Worm (Caenorhabditis elegans) whole organism, L4 larva: ENCODE data around the gene C45E5.1.

ENCODE experiments used
- D1046.2 ChIP-seq: fragments of 200-800 bp; sonication (Bioruptor generic); IDR thresholded peaks from 2 replicates; pipeline ENCODE4 v1.3.6; 2022; ENCODE audit warnings: missing genetic modification characterization, missing compliant biosample characterization
- F37D6.2 ChIP-seq: sonication (generic microtip); optimal IDR thresholded peaks from 2 replicates; lab custom pipeline; 2016; ENCODE audit warnings: mild to moderate bottlenecking, missing genetic modification characterization, missing compliant biosample characterization
- F44E2.7 ChIP-seq: fragments of 200-800 bp; sonication (Bioruptor generic); IDR thresholded peaks from 2 replicates; pipeline ENCODE4 v2.1.2; 2022; ENCODE audit warnings: missing genetic modification characterization, missing compliant biosample characterization
- F49E8.2 ChIP-seq: sonication (generic microtip); optimal IDR thresholded peaks from 2 replicates; lab custom pipeline; 2016; ENCODE audit warnings: missing compliant biosample characterization, mild to moderate bottlenecking, missing genetic modification characterization, borderline replicate concordance
- T26A8.4 ChIP-seq: fragments of 200-800 bp; sonication (Bioruptor generic); IDR thresholded peaks from 2 replicates; pipeline ENCODE4 v1.3.6; 2022; ENCODE audit warnings: missing genetic modification characterization, missing compliant biosample characterization
- Y105C5A.15 ChIP-seq: fragments of 200-800 bp; sonication (Bioruptor generic); IDR thresholded peaks from 2 replicates; pipeline ENCODE4 v1.3.6; 2022; ENCODE audit warnings: missing genetic modification characterization, missing compliant biosample characterization
- Y48G9A.11 ChIP-seq: fragments of 200-800 bp; sonication (Bioruptor generic); IDR thresholded peaks from 2 replicates; pipeline ENCODE4 v1.3.6; 2022; ENCODE audit warnings: missing genetic modification reagents, missing genetic modification characterization, missing compliant biosample characterization
- aha-1 ChIP-seq: fragments of 150-350 bp; peaks from one replicate; lab custom pipeline; 2014; ENCODE audit warnings: missing biosample characterization, missing genetic modification characterization
- ceh-44 ChIP-seq: fragments of 200-800 bp; sonication (Bioruptor generic); IDR thresholded peaks from 2 replicates; pipeline ENCODE4 v1.3.6; 2022; ENCODE audit warnings: missing genetic modification reagents, missing genetic modification characterization, missing compliant biosample characterization
- ceh-62 ChIP-seq: sonication (generic microtip); optimal IDR thresholded peaks from 2 replicates; lab custom pipeline; 2017; ENCODE audit warnings: missing biosample characterization, missing genetic modification characterization
- ceh-82 ChIP-seq: sonication (generic microtip); optimal IDR thresholded peaks from 2 replicates; lab custom pipeline; 2017; ENCODE audit warnings: missing biosample characterization, missing genetic modification characterization
- ctbp-1 ChIP-seq: fragments of 200-800 bp; sonication (Bioruptor generic); IDR thresholded peaks from 2 replicates; pipeline ENCODE4 v1.3.6; 2022; ENCODE audit warnings: missing genetic modification reagents, missing genetic modification characterization, missing compliant biosample characterization
- daf-16 ChIP-seq, 3 experiments: sonication (generic microtip); optimal IDR thresholded peaks; 2 replicates each; lab custom pipeline; 2016 to 2017; ENCODE audit warnings: missing genetic modification characterization in 3 of 3, missing genetic modification reagents in 3 of 3, mild to moderate bottlenecking in 2 of 3, missing compliant biosample characterization in 2 of 3, missing biosample characterization in 1 of 3, moderate library complexity in 1 of 3
- dmd-6 ChIP-seq: fragments of 200-800 bp; sonication (Bioruptor generic); IDR thresholded peaks from 2 replicates; pipeline ENCODE4 v1.3.6; 2022; ENCODE audit warnings: missing genetic modification reagents, missing genetic modification characterization, missing compliant biosample characterization
- dpl-1 ChIP-seq: fragments of 150-350 bp; optimal IDR thresholded peaks from 2 replicates; lab custom pipeline; 2014; ENCODE audit warnings: missing biosample characterization, missing genetic modification reagents, missing genetic modification characterization
- dve-1 ChIP-seq: sonication (generic microtip); optimal IDR thresholded peaks from 2 replicates; lab custom pipeline; 2017; ENCODE audit warnings: antibody characterized with exemption, mild to moderate bottlenecking, missing genetic modification characterization, missing compliant biosample characterization; ENCODE audit not compliant: insufficient read depth
- fkh-10 ChIP-seq: fragments of 150-350 bp; optimal IDR thresholded peaks from 2 replicates; lab custom pipeline; 2014; ENCODE audit warnings: missing biosample characterization, missing genetic modification reagents, missing genetic modification characterization
- fos-1 ChIP-seq: fragments of 150-350 bp; optimal IDR thresholded peaks from 2 replicates; lab custom pipeline; 2014; ENCODE audit warnings: missing biosample characterization, missing genetic modification characterization
- gei-8 ChIP-seq: fragments of 200-800 bp; sonication (Bioruptor generic); optimal IDR thresholded peaks from 2 replicates; lab custom pipeline; 2018; ENCODE audit warnings: mild to moderate bottlenecking, missing genetic modification characterization, missing compliant biosample characterization
- hmg-1.1 ChIP-seq: fragments of 200-800 bp; sonication (Bioruptor generic); IDR thresholded peaks from 2 replicates; pipeline ENCODE4 v1.3.6; 2022; ENCODE audit warnings: missing genetic modification reagents, missing genetic modification characterization, missing compliant biosample characterization
- lim-7 ChIP-seq: fragments of 200-800 bp; sonication (Bioruptor generic); IDR thresholded peaks from 2 replicates; pipeline ENCODE4 v1.3.6; 2022; ENCODE audit warnings: missing genetic modification characterization, missing compliant biosample characterization
- lin-1 ChIP-seq: fragments of 200-800 bp; sonication (Bioruptor generic); IDR thresholded peaks from 2 replicates; pipeline ENCODE4 v1.3.6; 2022; ENCODE audit warnings: missing genetic modification reagents, missing genetic modification characterization, missing compliant biosample characterization
- lin-38 ChIP-seq: fragments of 200-800 bp; sonication (Bioruptor generic); IDR thresholded peaks from 2 replicates; pipeline ENCODE4 v1.3.6; 2022; ENCODE audit warnings: missing genetic modification reagents, missing genetic modification characterization, missing compliant biosample characterization
- lir-3 ChIP-seq: sonication (generic microtip); optimal IDR thresholded peaks from 2 replicates; lab custom pipeline; 2016; ENCODE audit warnings: mild to moderate bottlenecking, missing genetic modification characterization, missing compliant biosample characterization
- mdl-1 ChIP-seq, 2 experiments: fragments of 150-350 bp in 1 of 2; sonication (generic microtip) in 1 of 2; optimal IDR thresholded peaks; 2 replicates each; lab custom pipeline; 2014 to 2017; ENCODE audit warnings: missing biosample characterization in 2 of 2, missing genetic modification characterization in 2 of 2
- mdt-29 ChIP-seq: fragments of 200-800 bp; sonication (Bioruptor generic); IDR thresholded peaks from 2 replicates; pipeline ENCODE4 v1.3.6; 2022; ENCODE audit warnings: missing genetic modification reagents, missing genetic modification characterization, missing compliant biosample characterization
- mxl-2 ChIP-seq: fragments of 200-800 bp; sonication (Bioruptor generic); conservative IDR thresholded peaks from 2 replicates; pipeline ENCODE4 v1.3.6; 2022; ENCODE audit warnings: missing genetic modification reagents, missing genetic modification characterization, missing compliant biosample characterization
- nhr-102 ChIP-seq: sonication (generic microtip); optimal IDR thresholded peaks from 2 replicates; lab custom pipeline; 2016; ENCODE audit warnings: mild to moderate bottlenecking, missing genetic modification characterization, moderate library complexity, missing compliant biosample characterization
- nhr-111 ChIP-seq: fragments of 200-800 bp; sonication (Bioruptor generic); optimal IDR thresholded peaks from 2 replicates; lab custom pipeline; 2018; ENCODE audit warnings: mild to moderate bottlenecking, missing genetic modification characterization, missing compliant biosample characterization
- nhr-25 ChIP-seq: sonication (generic microtip); optimal IDR thresholded peaks from 2 replicates; lab custom pipeline; 2017; ENCODE audit warnings: missing genetic modification characterization, mild to moderate bottlenecking, missing compliant biosample characterization, antibody characterized with exemption, moderate library complexity, borderline replicate concordance; ENCODE audit not compliant: insufficient read depth
- nhr-28 ChIP-seq: fragments of 150-350 bp; optimal IDR thresholded peaks from 2 replicates; lab custom pipeline; 2014; ENCODE audit warnings: missing biosample characterization, missing genetic modification characterization
- nhr-48 ChIP-seq: sonication (generic microtip); optimal IDR thresholded peaks from 2 replicates; lab custom pipeline; 2016; ENCODE audit warnings: mild to moderate bottlenecking, missing genetic modification characterization, missing compliant biosample characterization
- nhr-77 ChIP-seq: fragments of 150-350 bp; optimal IDR thresholded peaks from 2 replicates; lab custom pipeline; 2014; ENCODE audit warnings: missing biosample characterization, missing genetic modification characterization
- pha-4 ChIP-seq, 2 experiments: fragments of 150-350 bp in 1 of 2; fragments of 200-800 bp in 1 of 2; sonication (Bioruptor generic) in 1 of 2; IDR thresholded peaks in 1 of 2; optimal IDR thresholded peaks in 1 of 2; 2 replicates each; pipeline versions ENCODE4 v1.3.6 to Lab custom; 2014 to 2022; ENCODE audit warnings: missing genetic modification characterization in 2 of 2, missing genetic modification reagents in 2 of 2, missing biosample characterization in 1 of 2, missing compliant biosample characterization in 1 of 2
- php-3 ChIP-seq: fragments of 200-800 bp; sonication (Bioruptor generic); IDR thresholded peaks from 2 replicates; pipeline ENCODE4 v1.3.6; 2022; ENCODE audit warnings: missing genetic modification reagents, missing genetic modification characterization, missing compliant biosample characterization
- pqm-1 ChIP-seq: sonication (generic microtip); optimal IDR thresholded peaks from 2 replicates; lab custom pipeline; 2017; ENCODE audit warnings: missing biosample characterization, missing genetic modification characterization
- rbr-2 ChIP-seq: sonication (generic microtip); optimal IDR thresholded peaks from 2 replicates; lab custom pipeline; 2016; ENCODE audit warnings: missing genotype, missing genetic modification characterization, missing compliant biosample characterization
- snpc-1.2 ChIP-seq: fragments of 200-800 bp; sonication (Bioruptor generic); IDR thresholded peaks from 2 replicates; pipeline ENCODE4 v1.3.6; 2022; ENCODE audit warnings: missing genetic modification reagents, missing genetic modification characterization, missing compliant biosample characterization
- spr-3 ChIP-seq: fragments of 200-800 bp; sonication (Bioruptor generic); optimal IDR thresholded peaks from 2 replicates; lab custom pipeline; 2018; ENCODE audit warnings: mild to moderate bottlenecking, missing genetic modification characterization, missing compliant biosample characterization
- tag-97 ChIP-seq: fragments of 200-800 bp; sonication (Bioruptor generic); IDR thresholded peaks from 2 replicates; pipeline ENCODE4 v1.3.6; 2022; ENCODE audit warnings: missing genetic modification characterization, missing compliant biosample characterization
- tra-1 ChIP-seq: fragments of 200-800 bp; sonication (Bioruptor generic); IDR thresholded peaks from 2 replicates; pipeline ENCODE4 v1.3.6; 2022; ENCODE audit warnings: missing genetic modification reagents, missing genetic modification characterization, missing compliant biosample characterization
- unc-62 ChIP-seq, 3 experiments: fragments of 150-350 bp in 1 of 3; sonication (generic microtip); optimal IDR thresholded peaks in 2 of 3; peaks in 1 of 3; 1 replicate in 1 of 3; 2 replicates in 2 of 3; lab custom pipeline; 2014 to 2017; ENCODE audit warnings: missing biosample characterization in 3 of 3, missing genetic modification characterization in 3 of 3, missing genetic modification reagents in 3 of 3, missing genotype in 1 of 3
- vab-7 ChIP-seq: fragments of 200-800 bp; sonication (Bioruptor generic); IDR thresholded peaks from 2 replicates; pipeline ENCODE4 v1.3.6; 2022; ENCODE audit warnings: missing genetic modification reagents, missing genetic modification characterization, missing compliant biosample characterization

C45E5.1 gene

ce11 chrIV:5753954-5754543, 9.8 kb downstream of the C45E5.1 start (continued):
- TF ChIP-seq nhr-25 (tag; lab: Kevin White, UChicago) (peak; percentile 47), T26A8.4 (GFP tag; lab: Robert Waterston, UW) (peak; percentile 54), lim-7 (GFP tag; lab: Robert Waterston, UW) (no peak), F44E2.7 (no peak), nhr-77 (peak; percentile 82), aha-1 (tag; lab: Kevin White, UChicago) (peak; percentile 95), D1046.2 (GFP tag; lab: Robert Waterston, UW) (no peak), ceh-44 (GFP tag; lab: Robert Waterston, UW) (no peak), lin-38 (GFP tag; lab: Robert Waterston, UW) (peak; percentile 43; the same call in 1 of the 2 replicates), rbr-2 (tag; lab: Kevin White, UChicago) (peak; percentile 40), Y48G9A.11 (GFP tag; lab: Robert Waterston, UW) (no peak), F37D6.2 (peak; percentile 24), nhr-111 (no peak), gei-8 (GFP tag; lab: Kevin White, UChicago) (peak; percentile 36), dpl-1 (GFP tag; lab: Kevin White, UChicago) (peak; percentile 35), nhr-28 (peak; percentile 57), Y105C5A.15 (no peak), ceh-82 (tag; lab: Kevin White, UChicago) (no peak), nhr-102 (tag; lab: Kevin White, UChicago) (peak; percentile 76), hmg-1.1 (GFP tag; lab: Robert Waterston, UW) (peak; percentile 64), vab-7 (GFP tag; lab: Robert Waterston, UW) (no peak), snpc-1.2 (GFP tag; lab: Robert Waterston, UW) (no peak), nhr-48 (tag; lab: Kevin White, UChicago) (peak; percentile 87), daf-16 (GFP tag; optimal IDR thresholded peaks at IDR 0.05; lab: Kevin White, UChicago) (peak in 1 of 2 experiments; percentile 32), daf-16 (tag; optimal IDR thresholded peaks at IDR 0.05; lab: Kevin White, UChicago) (peak; percentile 53), ceh-62 (tag; lab: Kevin White, UChicago) (no peak), fos-1 (tag; lab: Kevin White, UChicago) (no peak), tag-97 (GFP tag; lab: Robert Waterston, UW) (no peak)

- TF ChIP-seq spr-3 (no peak), dmd-6 (GFP tag; lab: Robert Waterston, UW) (0 out of 2 replicates have a peak, but pooled peaks have one; percentile 13)
- TF ChIP-seq, all 104 proteins: peak for 1
These were observed 10.6 kb downstream of the C45E5.1 start for ce11 chrIV:5754821-5755220.

- peak; percentile 56 for TF ChIP-seq nhr-28
- TF ChIP-seq mxl-2 (GFP tag; lab: Robert Waterston, UW) = peak; percentile 94
- TF ChIP-seq snpc-1.2 (GFP tag; lab: Robert Waterston, UW) = no peak
- TF ChIP-seq vab-7 (GFP tag; lab: Robert Waterston, UW) = 0 out of 2 replicates have a peak, but pooled peaks have one; percentile 14
- TF ChIP-seq unc-62 (GFP tag; optimal IDR thresholded peaks at IDR 0.05 in 1 of 2; lab: Kevin White, UChicago) = peak; percentile 54 to 70
- TF ChIP-seq unc-62 (tag; optimal IDR thresholded peaks at IDR 0.05; lab: Kevin White, UChicago) = no peak
- TF ChIP-seq dpl-1 (GFP tag; lab: Kevin White, UChicago) = peak; percentile 1
- peak; percentile 8 to 55 for TF ChIP-seq mdl-1 (tag; optimal IDR thresholded peaks at IDR 0.05; lab: Kevin White, UChicago)
- TF ChIP-seq mdt-29 = peak; percentile 23; the same call in 1 of the 2 replicates
- no peak for TF ChIP-seq F49E8.2 (tag; lab: Kevin White, UChicago)
- no peak for TF ChIP-seq fos-1 (tag; lab: Kevin White, UChicago)
- TF ChIP-seq pha-4 (GFP tag; IDR thresholded peaks at IDR 0.05; lab: Robert Waterston, UW) = 0 out of 2 replicates have a peak, but pooled peaks have one; percentile 18
- TF ChIP-seq pha-4 (tag; optimal IDR thresholded peaks at IDR 0.05; lab: Kevin White, UChicago) = no peak
- TF ChIP-seq nhr-48 (tag; lab: Kevin White, UChicago) = peak; percentile 82
- peak in 1 of 2 experiments; percentile 35 for TF ChIP-seq daf-16 (GFP tag; optimal IDR thresholded peaks at IDR 0.05; lab: Kevin White, UChicago)
- TF ChIP-seq daf-16 (tag; optimal IDR thresholded peaks at IDR 0.05; lab: Kevin White, UChicago) = peak; percentile 86
- peak; percentile 26 for TF ChIP-seq nhr-77
- no peak for TF ChIP-seq lir-3 (tag; lab: Kevin White, UChicago)
- TF ChIP-seq dve-1 (tag; lab: Kevin White, UChicago) = peak; percentile 87
- peak; percentile 88 for TF ChIP-seq lin-1 (GFP tag; lab: Robert Waterston, UW)
- TF ChIP-seq aha-1 (tag; lab: Kevin White, UChicago) = no peak
- peak; percentile 47 for TF ChIP-seq nhr-102 (tag; lab: Kevin White, UChicago)
- TF ChIP-seq fkh-10 (GFP tag; lab: Kevin White, UChicago) = no peak
- TF ChIP-seq ctbp-1 (GFP tag; lab: Robert Waterston, UW) = no peak
- peak; percentile 57; the same call in 1 of the 2 replicates for TF ChIP-seq tra-1
- TF ChIP-seq pqm-1 (tag; lab: Kevin White, UChicago) = peak; percentile 49
- peak; percentile 93 for TF ChIP-seq php-3
These were observed 11.7 kb downstream of the C45E5.1 start for ce11 chrIV:5755922-5756321.
